Fruit fly (Drosophila melanogaster): ENCODE measurements around the gene CG11360.

Gene CG11360

DNA sequence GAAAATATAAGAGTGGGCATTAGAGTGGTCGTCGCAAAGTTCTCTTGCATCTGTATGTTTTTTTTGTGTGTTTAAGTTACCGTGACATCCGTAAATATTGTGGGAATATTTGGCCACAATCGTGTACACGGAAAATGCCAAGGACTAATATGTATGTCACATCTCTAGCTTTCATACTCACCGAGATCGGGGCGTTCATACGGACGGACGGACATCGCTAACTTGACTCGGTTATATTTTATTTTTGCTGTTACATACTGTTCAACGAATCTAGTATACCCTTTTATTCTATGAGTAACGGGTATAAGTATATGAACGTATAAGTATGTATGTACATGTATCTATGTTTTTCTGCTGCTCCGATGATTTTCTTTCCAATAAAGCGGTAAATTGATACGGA, 38.8 kb downstream of the CG11360 start (continued):
- peak; percentile 49 for TF ChIP-seq D19A (tag; optimal IDR thresholded peaks at IDR 0.05)
- peak; percentile 8 for TF ChIP-seq phol (tag; optimal IDR thresholded peaks at IDR 0.05)
- TF ChIP-seq CG12219 (GFP tag; optimal IDR thresholded peaks at IDR 0.05) = peak; percentile 1
- no peak for TF ChIP-seq grau (tag; optimal IDR thresholded peaks at IDR 0.05)
- TF ChIP-seq sens (GFP tag) = peak; percentile 89
- peak; percentile 39 for TF ChIP-seq CG4820 (GFP tag; optimal IDR thresholded peaks at IDR 0.05)
- peak; percentile 62; the same call in 2 of the 3 replicates for TF ChIP-seq zfh1 (GFP tag; IDR thresholded peaks at IDR 0.05)
- peak; percentile 71 for TF ChIP-seq Med (GFP tag)
- no peak for TF ChIP-seq Sox100B (GFP tag; optimal IDR thresholded peaks at IDR 0.05)
- TF ChIP-seq mam (GFP tag; optimal IDR thresholded peaks at IDR 0.05) = no peak
- no peak for TF ChIP-seq sc (optimal IDR thresholded peaks at IDR 0.05)
- peak; percentile 5 for TF ChIP-seq sc (GFP tag; optimal IDR thresholded peaks at IDR 0.05)
- no peak for TF ChIP-seq Side (GFP tag; optimal IDR thresholded peaks at IDR 0.05)
- TF ChIP-seq wdn (GFP tag; IDR thresholded peaks at IDR 0.05) = no peak
- no peak for TF ChIP-seq Spps (tag; optimal IDR thresholded peaks at IDR 0.05)
- TF ChIP-seq al (GFP tag; IDR thresholded peaks at IDR 0.05) = no peak
- TF ChIP-seq CG10654 (GFP tag; optimal IDR thresholded peaks at IDR 0.05) = no peak
- no peak for TF ChIP-seq Oaz (GFP tag; IDR thresholded peaks at IDR 0.05)

DNA sequence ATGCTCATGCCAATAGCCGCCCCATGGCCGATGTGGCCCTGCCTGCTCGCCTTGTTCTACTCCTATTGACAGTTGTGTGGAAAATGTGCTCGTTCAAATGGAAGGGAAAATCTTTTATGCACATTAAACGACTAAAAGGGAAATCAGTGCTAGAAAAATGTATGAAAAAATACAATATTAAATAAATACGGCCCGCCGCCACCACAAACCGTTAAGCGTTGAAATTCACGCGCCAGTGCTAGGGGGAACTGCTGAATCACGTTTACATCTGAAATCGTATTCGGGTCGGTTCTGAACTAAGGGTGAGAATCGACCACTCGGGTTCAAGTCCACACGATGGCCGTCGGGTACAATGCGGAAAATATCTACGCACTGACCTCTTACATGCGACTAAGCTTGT, 42.0 kb downstream of the CG11360 start:
- TF ChIP-seq Nf-YC (tag; optimal IDR thresholded peaks at IDR 0.05) (peak; percentile 29), tup (GFP tag; optimal IDR thresholded peaks at IDR 0.05) (no peak), emc (GFP tag; optimal IDR thresholded peaks at IDR 0.05) (no peak), sens (GFP tag) (peak; percentile 56), gsb (GFP tag; IDR thresholded peaks at IDR 0.05) (no peak), Gsc (GFP tag; IDR thresholded peaks at IDR 0.05) (no peak), Deaf1 (tag; optimal IDR thresholded peaks at IDR 0.05) (peak; percentile 78), pros (GFP tag; optimal IDR thresholded peaks at IDR 0.05) (peak; percentile 58), Med (GFP tag) (peak; percentile 30), CG11723 (GFP tag; optimal IDR thresholded peaks at IDR 0.05) (no peak), p53 (GFP tag; optimal IDR thresholded peaks at IDR 0.05) (no peak), CG15514 (GFP tag; optimal IDR thresholded peaks at IDR 0.05) (no peak), btn (GFP tag; optimal IDR thresholded peaks at IDR 0.05) (no peak), z (GFP tag; IDR thresholded peaks at IDR 0.05) (no peak), Rx (GFP tag; IDR thresholded peaks at IDR 0.05) (no peak), Ets97D (GFP tag; optimal IDR thresholded peaks at IDR 0.05) (no peak), CG2678 (tag; optimal IDR thresholded peaks at IDR 0.05) (no peak), CG1602 (GFP tag; optimal IDR thresholded peaks at IDR 0.05) (no peak), sqz (GFP tag; optimal IDR thresholded peaks at IDR 0.05) (peak; percentile 8), gsb-n (tag; optimal IDR thresholded peaks at IDR 0.05) (peak; percentile 24)

DNA sequence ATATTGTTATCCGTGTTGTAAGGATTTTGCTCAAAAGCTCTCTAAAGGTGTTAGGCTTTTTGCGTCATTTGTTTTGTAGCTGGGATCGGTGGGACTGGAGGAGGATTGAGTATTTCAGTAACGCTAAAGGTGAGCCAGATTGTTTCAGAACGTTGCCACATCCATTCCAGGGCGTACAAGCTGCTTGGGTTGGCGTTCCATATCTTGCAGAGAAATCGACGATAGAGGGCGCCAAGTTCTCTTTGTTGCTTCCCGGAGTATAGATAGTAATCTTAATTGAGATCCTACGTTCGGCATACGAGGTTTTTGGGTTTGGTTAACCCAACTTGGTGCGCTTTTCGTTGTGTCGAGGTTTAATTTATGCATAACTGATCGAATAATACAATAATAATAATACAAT, 47.7 kb downstream of the CG11360 start:
- no peak for TF ChIP-seq CG43689 (GFP tag; IDR thresholded peaks at IDR 0.05)
- peak; percentile 49; the same call in 1 of the 3 replicates for TF ChIP-seq CG6791 (GFP tag; IDR thresholded peaks at IDR 0.05; ENCODE audit: partially characterized antibody)
- no peak for TF ChIP-seq CrebB (tag; optimal IDR thresholded peaks at IDR 0.05)
- TF ChIP-seq sens (GFP tag) = peak; percentile 1
- TF ChIP-seq NfI (GFP tag; optimal IDR thresholded peaks at IDR 0.05) = no peak
- no peak for TF ChIP-seq CG15073 (GFP tag; optimal IDR thresholded peaks at IDR 0.05)
- peak; percentile 9 for TF ChIP-seq trem (tag; optimal IDR thresholded peaks at IDR 0.05)
- peak; percentile 81 for TF ChIP-seq CTCF (GFP tag; optimal IDR thresholded peaks at IDR 0.05)
- peak; percentile 49 for TF ChIP-seq grn (GFP tag; optimal IDR thresholded peaks at IDR 0.05)
- peak; percentile 3 for TF ChIP-seq Med (GFP tag)
- peak; percentile 52 for TF ChIP-seq stwl (tag; optimal IDR thresholded peaks at IDR 0.05)
